Worm (Caenorhabditis elegans): ENCODE results near the gene slc-17.3.

DNA sequence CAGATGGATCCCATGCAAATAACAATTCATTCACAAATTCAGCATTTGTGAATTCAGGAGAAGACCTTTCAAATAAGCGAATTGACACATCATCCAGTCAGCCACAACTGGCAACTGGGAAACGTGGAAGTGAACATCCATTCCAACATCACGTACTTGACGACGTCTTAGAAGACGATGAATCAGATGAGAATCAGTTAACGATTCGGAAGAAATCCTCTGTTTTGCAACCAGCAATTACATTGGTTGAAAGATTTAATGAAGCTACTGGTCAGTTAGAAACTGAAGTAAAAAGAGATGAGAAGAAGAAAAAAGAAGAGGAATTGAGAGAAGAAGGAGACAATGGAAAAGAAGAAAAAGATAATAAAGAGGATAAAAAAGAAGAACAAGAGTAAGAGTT is 38.3 kb upstream of the slc-17.3 start:
- TF ChIP-seq him-1 (tag; optimal IDR thresholded peaks at IDR 0.05): no peak
- no peak for TF ChIP-seq dao-5 (tag; optimal IDR thresholded peaks at IDR 0.05)

Data from whole organism, L4/young adult.